Worm (Caenorhabditis elegans): ENCODE data around the gene F28F8.9.

F28F8.9 gene

DNA sequence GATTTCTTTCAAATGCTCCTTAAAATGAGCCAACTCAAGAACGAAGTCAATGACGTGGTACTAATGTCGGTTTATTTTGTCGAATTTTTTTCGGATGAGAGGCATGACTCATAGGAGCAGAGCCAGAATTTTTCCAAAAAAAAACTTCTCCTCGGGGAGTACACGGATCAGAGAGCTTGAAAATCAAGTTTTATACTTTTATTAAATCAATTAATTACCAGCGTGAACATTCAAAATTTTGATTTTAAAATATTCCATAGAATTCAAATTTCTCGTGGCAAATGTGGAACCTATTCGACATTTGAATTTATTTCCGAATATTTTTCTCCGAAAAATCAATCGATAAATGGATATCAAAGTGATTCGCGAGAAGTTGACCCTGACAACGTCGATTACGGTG, 42.2 kb downstream of the F28F8.9 start, which contains the start of gene F21A3.4:
F21A3.4 (plus strand) TSS at position 301 of the 400 bp plus-strand sequence.
- TF ChIP-seq unc-86 (tag; optimal IDR thresholded peaks at IDR 0.05) (no peak), efl-1 (optimal IDR thresholded peaks at IDR 0.05) (no peak), efl-1 (GFP tag; optimal IDR thresholded peaks at IDR 0.05 in 1 of 2) (peak in 1 of 2 experiments; percentile 59)

DNA sequence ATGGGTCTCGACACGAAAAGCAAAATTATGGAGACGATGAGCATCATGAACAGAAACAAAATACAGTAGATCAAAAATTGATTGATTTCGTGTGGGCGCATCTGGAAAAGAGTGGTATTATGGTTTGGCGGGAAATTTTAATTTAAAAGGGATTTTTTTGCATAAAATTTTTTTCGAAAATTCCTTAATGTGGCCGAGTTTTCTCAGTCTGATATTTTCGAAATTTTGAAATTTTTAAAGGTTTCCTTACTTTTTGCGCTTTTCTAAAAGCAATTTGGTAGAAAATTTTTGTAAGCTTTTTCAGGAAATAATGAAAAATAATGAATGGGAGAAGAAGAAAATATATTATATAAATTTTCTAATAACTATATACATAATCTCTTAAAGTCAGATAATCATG, 44.6 kb downstream of the F28F8.9 start, which contains the start of gene F21A3.2:
F21A3.2 (minus strand) TSS at position 101 of the 400 bp plus-strand sequence.
- no peak for TF ChIP-seq unc-30 (tag; optimal IDR thresholded peaks at IDR 0.05)

DNA sequence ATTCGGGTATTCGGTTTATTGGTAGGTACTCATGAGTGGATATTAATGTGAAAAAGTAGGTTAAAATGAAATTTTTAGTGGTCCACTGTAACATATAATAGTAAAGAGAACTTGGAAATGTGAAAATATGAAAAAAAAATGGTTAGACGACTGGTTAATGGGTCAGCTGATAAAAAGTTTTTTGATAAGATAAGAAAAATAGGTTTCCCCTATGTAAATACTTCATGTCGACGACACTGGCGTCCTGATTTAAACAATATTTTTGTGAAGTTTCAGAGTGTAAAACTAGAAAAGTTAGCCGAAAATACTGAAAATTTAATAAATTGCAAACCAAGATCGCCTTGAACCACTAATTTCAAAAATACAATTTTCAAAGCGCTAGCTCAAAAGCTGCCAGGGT, 45.4 kb downstream of the F28F8.9 start, which contains the start of gene F21A3.11:
F21A3.11 (minus strand) TSS at position 117 of the 400 bp plus-strand sequence.
- TF ChIP-seq nhr-20 (tag; optimal IDR thresholded peaks at IDR 0.05) = no peak
- TF ChIP-seq elt-2 (tag; optimal IDR thresholded peaks at IDR 0.05) = peak; percentile 70
- TF ChIP-seq unc-130 (tag; optimal IDR thresholded peaks at IDR 0.05) = no peak

DNA sequence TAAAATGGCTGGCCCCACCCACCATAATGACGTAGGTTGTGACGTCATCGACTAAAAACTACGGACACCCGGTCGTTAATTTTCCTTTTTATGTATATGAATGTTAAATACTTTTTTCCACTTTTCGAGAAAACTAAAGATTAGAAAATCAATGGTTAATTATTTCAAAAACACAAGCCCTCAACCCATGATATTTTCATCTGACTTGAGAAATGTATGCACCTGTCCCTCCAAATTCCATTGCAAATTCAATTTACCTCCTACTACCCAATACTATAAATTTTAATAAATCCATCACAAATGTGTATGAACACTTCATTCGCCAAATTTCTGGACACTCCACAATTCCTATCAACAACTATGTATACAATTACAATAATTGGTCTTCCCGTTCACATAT, 49.4 kb downstream of the F28F8.9 start, which contains the start of gene srh-276:
srh-276 (plus strand) TSS at position 301 of the 400 bp plus-strand sequence.
- TF ChIP-seq irx-1 (tag; optimal IDR thresholded peaks at IDR 0.05) (no peak), dsc-1 (tag; optimal IDR thresholded peaks at IDR 0.05) (no peak)
